Fruit fly (Drosophila melanogaster) whole organism, embryonic: Measurements from ENCODE around the gene alpha4GT2.

ENCODE experiments used
- BEAF-32 ChIP-seq: fragments of 200-800 bp; sonication (Bioruptor generic); optimal IDR thresholded peaks from 3 replicates; lab custom pipeline; 2017; ENCODE audit warnings: missing biosample characterization, missing genetic modification characterization, mild to moderate bottlenecking, moderate library complexity, missing genetic modification reagents
- Bdp1 ChIP-seq: fragments of 200-800 bp; sonication (Bioruptor generic); optimal IDR thresholded peaks from 3 replicates; lab custom pipeline; 2016; ENCODE audit warnings: missing biosample characterization, missing genetic modification characterization
- CG10209 ChIP-seq: fragments of 200-800 bp; sonication (Bioruptor generic); optimal IDR thresholded peaks from 3 replicates; lab custom pipeline; 2017; ENCODE audit warnings: missing biosample characterization, mild to moderate bottlenecking, missing genetic modification characterization, missing genetic modification reagents
- CG10274 ChIP-seq: fragments of 200-800 bp; sonication (Bioruptor generic); optimal IDR thresholded peaks from 3 replicates; lab custom pipeline; 2017; ENCODE audit warnings: missing biosample characterization, mild to moderate bottlenecking, missing genetic modification characterization
- CG11696 ChIP-seq: fragments of 200-800 bp; sonication (Bioruptor generic); IDR thresholded peaks from 2 replicates; pipeline ENCODE4 v1.3.6; 2022; ENCODE audit warnings: missing biosample characterization, missing genetic modification characterization
- CG17361 ChIP-seq: fragments of 200-800 bp; sonication (Bioruptor generic); IDR thresholded peaks from 3 replicates; pipeline ENCODE4 v1.3.6; 2022; ENCODE audit warnings: missing biosample characterization, missing genetic modification characterization
- CG17829 ChIP-seq: fragments of 200-800 bp; optimal IDR thresholded peaks from 2 replicates; lab custom pipeline; 2019; ENCODE audit warnings: missing biosample characterization, mild to moderate bottlenecking, missing genetic modification characterization, moderate library complexity
- CG30403 ChIP-seq: fragments of 200-800 bp; sonication (Bioruptor generic); optimal IDR thresholded peaks from 3 replicates; lab custom pipeline; 2016; ENCODE audit warnings: missing biosample characterization, missing genetic modification characterization
- CG31441 ChIP-seq: fragments of 200-800 bp; sonication (Bioruptor generic); IDR thresholded peaks from 2 replicates; pipeline ENCODE4 v1.3.6; 2022; ENCODE audit warnings: missing biosample characterization, missing genetic modification characterization
- CG33213 ChIP-seq: fragments of 200-800 bp; sonication (Bioruptor generic); optimal IDR thresholded peaks from 3 replicates; lab custom pipeline; 2016; ENCODE audit warnings: missing biosample characterization, missing genetic modification characterization
- CG42726 ChIP-seq: fragments of 200-800 bp; sonication (Bioruptor generic); IDR thresholded peaks from 2 replicates; pipeline ENCODE4 v1.3.6; 2022; ENCODE audit warnings: missing biosample characterization, missing genetic modification characterization; ENCODE audit not compliant: partially characterized antibody
- CG4707 ChIP-seq: fragments of 200-800 bp; sonication (Bioruptor generic); optimal IDR thresholded peaks from 2 replicates; lab custom pipeline; 2018; ENCODE audit warnings: missing biosample characterization, mild to moderate bottlenecking, missing genetic modification characterization, moderate library complexity
- CG7372 ChIP-seq: fragments of 200-800 bp; sonication (Bioruptor generic); IDR thresholded peaks from 2 replicates; pipeline ENCODE4 v1.3.6; 2022; ENCODE audit warnings: missing biosample characterization, missing genetic modification characterization
- CG9817 ChIP-seq: fragments of 200-800 bp; sonication (Bioruptor generic); optimal IDR thresholded peaks from 2 replicates; lab custom pipeline; 2018; ENCODE audit warnings: missing biosample characterization, mild to moderate bottlenecking, missing genetic modification characterization, moderate library complexity
- CkIIα-i1 ChIP-seq: fragments of 200-800 bp; sonication (Bioruptor generic); IDR thresholded peaks from 2 replicates; pipeline ENCODE4 v1.3.6; 2022; ENCODE audit warnings: missing biosample characterization, missing genetic modification characterization
- D19A ChIP-seq: fragments of 200-800 bp; optimal IDR thresholded peaks from 3 replicates; lab custom pipeline; 2019; ENCODE audit warnings: missing biosample characterization, mild to moderate bottlenecking, missing genetic modification characterization, moderate library complexity
- Deaf1 ChIP-seq: fragments of 200-800 bp; optimal IDR thresholded peaks from 3 replicates; lab custom pipeline; 2019; ENCODE audit warnings: missing biosample characterization, mild to moderate bottlenecking, missing genetic modification characterization, moderate library complexity
- Fer1 ChIP-seq: fragments of 200-800 bp; sonication (Bioruptor generic); optimal IDR thresholded peaks from 2 replicates; lab custom pipeline; 2017; ENCODE audit warnings: missing biosample characterization, mild to moderate bottlenecking, missing genetic modification characterization
- Fer3 ChIP-seq: fragments of 200-800 bp; sonication (Bioruptor generic); optimal IDR thresholded peaks from 2 replicates; lab custom pipeline; 2018; ENCODE audit warnings: missing biosample characterization, mild to moderate bottlenecking, missing genetic modification characterization, moderate library complexity
- HmgZ ChIP-seq: fragments of 200-800 bp; sonication (Bioruptor generic); optimal IDR thresholded peaks from 2 replicates; lab custom pipeline; 2018; ENCODE audit warnings: missing biosample characterization, mild to moderate bottlenecking, missing genetic modification characterization
- MTF-1 ChIP-seq: fragments of 200-800 bp; sonication (Bioruptor generic); optimal IDR thresholded peaks from 2 replicates; lab custom pipeline; 2018; ENCODE audit warnings: missing biosample characterization, mild to moderate bottlenecking, missing genetic modification characterization, borderline replicate concordance
- NFAT ChIP-seq: fragments of 200-800 bp; sonication (Bioruptor generic); IDR thresholded peaks from 2 replicates; pipeline ENCODE4 v1.3.6; 2022; ENCODE audit warnings: missing biosample characterization, missing genetic modification characterization
- Oaz ChIP-seq: fragments of 200-800 bp; sonication (Bioruptor generic); IDR thresholded peaks from 2 replicates; pipeline ENCODE4 v1.3.6; 2022; ENCODE audit warnings: missing biosample characterization, missing genetic modification characterization
- Ptx1 ChIP-seq: fragments of 200-800 bp; sonication (Bioruptor generic); IDR thresholded peaks from 2 replicates; pipeline ENCODE4 v1.3.6; 2022; ENCODE audit warnings: missing biosample characterization, missing genetic modification characterization
- Side ChIP-seq: fragments of 200-800 bp; sonication (Bioruptor generic); optimal IDR thresholded peaks from 2 replicates; lab custom pipeline; 2016; ENCODE audit warnings: missing biosample characterization, missing genetic modification characterization
- ac ChIP-seq: fragments of 200-800 bp; sonication (Bioruptor generic); optimal IDR thresholded peaks from 3 replicates; lab custom pipeline; 2017; ENCODE audit warnings: missing biosample characterization, mild to moderate bottlenecking, missing genetic modification characterization
- aop ChIP-seq: fragments of 200-800 bp; sonication (Bioruptor generic); IDR thresholded peaks from 2 replicates; pipeline ENCODE4 v1.3.6; 2022; ENCODE audit warnings: missing biosample characterization, missing genetic modification characterization
- az2 ChIP-seq: fragments of 200-800 bp; sonication (Bioruptor generic); optimal IDR thresholded peaks from 3 replicates; lab custom pipeline; 2016; ENCODE audit warnings: missing biosample characterization, missing genetic modification characterization
- cas ChIP-seq: fragments of 200-800 bp; sonication (Bioruptor generic); IDR thresholded peaks from 2 replicates; pipeline ENCODE4 v1.3.6; 2022; ENCODE audit warnings: missing biosample characterization, missing genetic modification characterization
- chn ChIP-seq: fragments of 200-800 bp; sonication (Bioruptor generic); optimal IDR thresholded peaks from 2 replicates; lab custom pipeline; 2016; ENCODE audit warnings: missing biosample characterization, missing genetic modification characterization
- corto ChIP-seq: fragments of 200-800 bp; sonication (Bioruptor generic); optimal IDR thresholded peaks from 2 replicates; lab custom pipeline; 2016; ENCODE audit warnings: missing biosample characterization, mild to moderate bottlenecking, missing genetic modification characterization, moderate library complexity
- crol ChIP-seq: fragments of 200-800 bp; sonication (Bioruptor generic); IDR thresholded peaks from 2 replicates; pipeline ENCODE4 v1.3.6; 2022; ENCODE audit warnings: missing biosample characterization, missing genetic modification characterization
- dmrt11E ChIP-seq: fragments of 200-800 bp; sonication (Bioruptor generic); optimal IDR thresholded peaks from 3 replicates; lab custom pipeline; 2018; ENCODE audit warnings: missing biosample characterization, mild to moderate bottlenecking, missing genetic modification characterization, moderate library complexity
- fd96Cb ChIP-seq: fragments of 200-800 bp; sonication (Bioruptor generic); optimal IDR thresholded peaks from 2 replicates; lab custom pipeline; 2018; ENCODE audit warnings: missing biosample characterization, mild to moderate bottlenecking, missing genetic modification characterization, moderate library complexity
- her ChIP-seq: fragments of 200-800 bp; sonication (Bioruptor generic); optimal IDR thresholded peaks from 2 replicates; lab custom pipeline; 2016; ENCODE audit warnings: missing biosample characterization, missing genetic modification characterization
- inv ChIP-seq: fragments of 200-800 bp; sonication (Bioruptor generic); IDR thresholded peaks from 2 replicates; pipeline ENCODE4 v1.3.6; 2022; ENCODE audit warnings: missing biosample characterization, missing genetic modification characterization; ENCODE audit not compliant: partially characterized antibody
- jumu ChIP-seq: fragments of 200-800 bp; sonication (Bioruptor generic); optimal IDR thresholded peaks from 3 replicates; lab custom pipeline; 2016; ENCODE audit warnings: missing biosample characterization, missing genetic modification characterization
- lola ChIP-seq, 3 experiments: fragments of >200 bp in 2 of 3; fragments of 200-800 bp in 1 of 3; sonication (Bioruptor generic) in 1 of 3; optimal IDR thresholded peaks; 2 replicates each; lab custom pipeline; 2017 to 2019; ENCODE audit warnings: missing biosample characterization in 3 of 3, missing genetic modification characterization in 3 of 3, mild to moderate bottlenecking in 1 of 3, moderate library complexity in 1 of 3
- luna ChIP-seq: fragments of 200-800 bp; sonication (Bioruptor generic); optimal IDR thresholded peaks from 2 replicates; lab custom pipeline; 2016; ENCODE audit warnings: missing biosample characterization, missing genetic modification characterization
- odd ChIP-seq: fragments of 200-800 bp; sonication (Bioruptor generic); optimal IDR thresholded peaks from 2 replicates; lab custom pipeline; 2017; ENCODE audit warnings: missing biosample characterization, mild to moderate bottlenecking, missing genetic modification characterization
- pzg ChIP-seq: fragments of 200-800 bp; sonication (Bioruptor generic); optimal IDR thresholded peaks from 3 replicates; lab custom pipeline; 2018; ENCODE audit warnings: missing biosample characterization, mild to moderate bottlenecking, missing genetic modification characterization, moderate library complexity
- ranshi ChIP-seq: fragments of 200-800 bp; sonication (Bioruptor generic); IDR thresholded peaks from 2 replicates; pipeline ENCODE4 v1.3.6; 2022; ENCODE audit warnings: missing biosample characterization, missing genetic modification characterization
- run ChIP-seq: fragments of 200-800 bp; sonication (Bioruptor generic); optimal IDR thresholded peaks from 3 replicates; lab custom pipeline; 2018; ENCODE audit warnings: missing biosample characterization, mild to moderate bottlenecking, missing genetic modification characterization
- scrt ChIP-seq: fragments of 200-800 bp; sonication (Bioruptor generic); optimal IDR thresholded peaks from 2 replicates; lab custom pipeline; 2018; ENCODE audit warnings: missing biosample characterization, mild to moderate bottlenecking, missing genetic modification characterization, moderate library complexity
- sd ChIP-seq: fragments of 200-800 bp; sonication (Bioruptor generic); optimal IDR thresholded peaks from 3 replicates; lab custom pipeline; 2018; ENCODE audit warnings: missing biosample characterization, mild to moderate bottlenecking, missing genetic modification characterization, moderate library complexity
- sens-2 ChIP-seq: fragments of 200-800 bp; sonication (Bioruptor generic); IDR thresholded peaks from 2 replicates; pipeline ENCODE4 v1.3.6; 2022; ENCODE audit warnings: missing biosample characterization, missing genetic modification characterization
- so ChIP-seq: fragments of 200-800 bp; sonication (Bioruptor generic); IDR thresholded peaks from 3 replicates; pipeline ENCODE4 v1.3.6; 2022; ENCODE audit warnings: missing biosample characterization, missing genetic modification characterization
- stwl ChIP-seq: fragments of 200-800 bp; sonication (Bioruptor generic); optimal IDR thresholded peaks from 3 replicates; lab custom pipeline; 2018; ENCODE audit warnings: missing biosample characterization, mild to moderate bottlenecking, missing genetic modification characterization, moderate library complexity
- sug ChIP-seq: fragments of 200-800 bp; optimal IDR thresholded peaks from 2 replicates; lab custom pipeline; 2019; ENCODE audit warnings: missing biosample characterization, mild to moderate bottlenecking, missing genetic modification characterization, moderate library complexity

Gene alpha4GT2

DNA sequence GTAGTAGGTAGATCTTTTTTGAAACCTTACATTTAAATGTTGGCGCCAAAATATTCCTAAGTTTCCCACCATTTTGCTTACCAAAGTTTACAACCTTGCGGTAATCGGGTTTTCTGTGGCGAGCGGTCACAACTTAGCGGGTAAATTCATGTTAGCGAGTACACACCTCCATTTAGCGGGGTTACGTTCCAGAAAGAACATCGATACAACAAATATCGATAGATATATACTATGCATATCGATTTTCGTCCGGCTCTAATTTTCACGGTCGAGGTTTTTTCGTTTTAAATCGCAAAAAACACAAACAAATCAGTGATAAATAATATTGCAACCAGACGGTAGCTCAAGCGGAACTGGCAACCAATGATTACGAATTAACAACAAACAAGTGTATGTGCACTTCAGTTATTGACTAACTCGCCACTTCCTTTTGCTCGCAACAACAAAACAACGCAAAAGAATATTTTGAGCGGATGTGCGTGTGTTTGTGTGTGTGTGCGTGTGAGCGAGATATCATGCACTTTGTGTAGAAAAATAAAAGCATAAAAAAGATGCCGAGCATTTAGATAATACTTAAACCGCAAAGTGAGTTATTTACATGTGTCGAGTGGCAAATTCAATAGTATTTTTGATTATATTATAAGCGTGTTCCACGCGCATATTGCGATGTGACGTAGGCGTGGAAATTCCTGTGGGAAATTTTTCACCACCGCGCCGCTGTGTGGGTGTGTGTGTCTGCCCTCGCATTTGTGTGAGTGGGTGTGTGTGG is 56.5 kb downstream of the alpha4GT2 start, which contains the start of gene Lnk (continued):
- TF ChIP-seq pzg: peak; percentile 98
- no peak for TF ChIP-seq Ptx1 (GFP tag; lab: Robert Waterston, UW)
- no peak for TF ChIP-seq run (tag; lab: Kevin White, UChicago)
- TF ChIP-seq dmrt11E (tag; lab: Kevin White, UChicago): no peak
- peak; percentile 84 for TF ChIP-seq HmgZ (tag; lab: Kevin White, UChicago)
- TF ChIP-seq D19A (tag; lab: Kevin White, UChicago): no peak
- TF ChIP-seq aop (GFP tag; lab: Robert Waterston, UW): peak; percentile 44; the same call in 1 of the 2 replicates
- peak; percentile 36 for TF ChIP-seq chn
- peak; percentile 83 for TF ChIP-seq inv
- TF ChIP-seq jumu (GFP tag; lab: Kevin White, UChicago): no peak
- TF ChIP-seq CG33213 (GFP tag; lab: Kevin White, UChicago): peak; percentile 29
- TF ChIP-seq CG9817 (tag; lab: Kevin White, UChicago): no peak
- TF ChIP-seq scrt: no peak
- no peak for TF ChIP-seq MTF-1 (GFP tag; lab: Kevin White, UChicago)
- TF ChIP-seq crol (GFP tag; lab: Robert Waterston, UW): no peak
- TF ChIP-seq odd (GFP tag; lab: Kevin White, UChicago): peak; percentile 39
- TF ChIP-seq Bdp1: no peak
- TF ChIP-seq luna (GFP tag; lab: Kevin White, UChicago): no peak
- TF ChIP-seq CG17361 (GFP tag; lab: Robert Waterston, UW): peak; percentile 28; the same call in 2 of the 3 replicates
- no peak for TF ChIP-seq corto
- TF ChIP-seq Fer3 (tag; lab: Kevin White, UChicago): peak; percentile 25
- no peak for TF ChIP-seq Oaz
- TF ChIP-seq Deaf1 (tag; lab: Kevin White, UChicago): no peak
- peak; percentile 90 for TF ChIP-seq sd (tag; lab: Kevin White, UChicago)
- no peak for TF ChIP-seq lola (GFP tag; optimal IDR thresholded peaks at IDR 0.05; lab: Kevin White, UChicago)
- no peak for TF ChIP-seq Side
- no peak for TF ChIP-seq az2 (GFP tag; lab: Kevin White, UChicago)
- TF ChIP-seq CG17829 (tag; lab: Kevin White, UChicago): peak; percentile 46
- no peak for TF ChIP-seq CG4707 (GFP tag; lab: Kevin White, UChicago)
- TF ChIP-seq ac (GFP tag; lab: Kevin White, UChicago): no peak
- no peak for TF ChIP-seq ranshi
- TF ChIP-seq Fer1 (GFP tag; lab: Kevin White, UChicago): peak; percentile 42
- TF ChIP-seq CG31441 (GFP tag; lab: Robert Waterston, UW): no peak
- TF ChIP-seq stwl (tag; lab: Kevin White, UChicago): peak; percentile 51
- TF ChIP-seq NFAT (GFP tag; lab: Robert Waterston, UW): no peak; the same call in 1 of the 2 replicates
- no peak for TF ChIP-seq sens-2 (GFP tag; lab: Robert Waterston, UW)
- TF ChIP-seq BEAF-32 (GFP tag; lab: Kevin White, UChicago): peak; percentile 96
- TF ChIP-seq cas (GFP tag; lab: Robert Waterston, UW): no peak
- no peak for TF ChIP-seq CG11696 (GFP tag; lab: Robert Waterston, UW)
- TF ChIP-seq CG42726 (GFP tag; lab: Robert Waterston, UW): peak; percentile 96
- TF ChIP-seq fd96Cb: no peak
- peak; percentile 3 for TF ChIP-seq CG30403 (GFP tag; lab: Kevin White, UChicago)
- TF ChIP-seq CkIIα-i1 (GFP tag; lab: Robert Waterston, UW): no peak
- no peak for TF ChIP-seq her
- TF ChIP-seq CG10209: no peak
- no peak for TF ChIP-seq so (GFP tag; lab: Robert Waterston, UW)
- peak; percentile 20 for TF ChIP-seq sug (tag; lab: Kevin White, UChicago)
- TF ChIP-seq CG7372 (GFP tag; lab: Robert Waterston, UW): no peak
- TF ChIP-seq CG10274: no peak
